Worm (Caenorhabditis elegans) whole organism, L1 larva: ENCODE measurements around the gene eng-1.

Source experiments
- blmp-1 ChIP-seq: fragments of 150-350 bp; optimal IDR thresholded peaks from 2 replicates; lab custom pipeline; 2014; ENCODE audit warnings: missing biosample characterization, missing genetic modification characterization
- ceh-82 ChIP-seq, 3 experiments: fragments of 150-350 bp in 1 of 3; sonication (generic microtip) in 2 of 3; optimal IDR thresholded peaks; 2 replicates each; lab custom pipeline; 2014 to 2017; ENCODE audit warnings: missing biosample characterization in 3 of 3, missing genetic modification characterization in 3 of 3
- ceh-90 ChIP-seq: sonication (generic microtip); optimal IDR thresholded peaks from 2 replicates; lab custom pipeline; 2016; ENCODE audit warnings: missing genetic modification characterization, missing compliant biosample characterization
- dpl-1 ChIP-seq, 3 experiments: fragments of 150-350 bp in 2 of 3; sonication (generic microtip) in 1 of 3; optimal IDR thresholded peaks; 2 replicates each; lab custom pipeline; 2014 to 2017; ENCODE audit warnings: missing biosample characterization in 3 of 3, missing genetic modification characterization in 3 of 3, missing genetic modification reagents in 3 of 3
- elt-2 ChIP-seq: sonication (generic microtip); optimal IDR thresholded peaks from 2 replicates; lab custom pipeline; 2016; ENCODE audit warnings: missing genetic modification characterization, mild to moderate bottlenecking, inconsistent platforms, missing compliant biosample characterization, missing genetic modification reagents
- elt-3 ChIP-seq, 6 experiments: fragments of 150-350 bp in 1 of 6; sonication (generic microtip); optimal IDR thresholded peaks; 2 replicates each; lab custom pipeline; 2017 to 2018; ENCODE audit warnings: missing biosample characterization in 6 of 6, missing genetic modification characterization in 6 of 6, inconsistent platforms in 1 of 6
- grh-1 ChIP-seq: fragments of 200-800 bp; sonication (Bioruptor generic); IDR thresholded peaks from 2 replicates; pipeline ENCODE4 v1.3.6; 2022; ENCODE audit warnings: missing genetic modification reagents, missing genetic modification characterization, missing compliant biosample characterization
- hpl-2 ChIP-seq: fragments of 150-350 bp; optimal IDR thresholded peaks from 2 replicates; lab custom pipeline; 2014; ENCODE audit warnings: missing biosample characterization, missing genetic modification reagents, missing genetic modification characterization
- jun-1 ChIP-seq: fragments of 150-350 bp; optimal IDR thresholded peaks from 2 replicates; lab custom pipeline; 2014; ENCODE audit warnings: missing biosample characterization, missing genetic modification reagents, missing genetic modification characterization
- sptf-1 ChIP-seq: fragments of 150-350 bp; optimal IDR thresholded peaks from 2 replicates; lab custom pipeline; 2014; ENCODE audit warnings: missing biosample characterization, missing genetic modification characterization
- zag-1 ChIP-seq: fragments of 150-350 bp; optimal IDR thresholded peaks from 2 replicates; lab custom pipeline; 2014; ENCODE audit warnings: missing biosample characterization, missing genetic modification characterization
- ztf-11 ChIP-seq, 2 experiments: sonication (generic microtip); optimal IDR thresholded peaks; 2 replicates each; lab custom pipeline; 2016 to 2017; ENCODE audit warnings: missing genetic modification characterization in 2 of 2, missing biosample characterization in 1 of 2, missing compliant biosample characterization in 1 of 2
- ztf-4 ChIP-seq: fragments of 150-350 bp; optimal IDR thresholded peaks from 2 replicates; lab custom pipeline; 2014; ENCODE audit warnings: missing biosample characterization, missing genetic modification characterization

- TF ChIP-seq zag-1 (tag; lab: Kevin White, UChicago), result no peak
- TF ChIP-seq hpl-2, result no peak
- TF ChIP-seq ztf-11 (tag; optimal IDR thresholded peaks at IDR 0.05; lab: Kevin White, UChicago), result no peak
- peak in 1 of 3 experiments; percentile 16 for TF ChIP-seq dpl-1 (GFP tag; optimal IDR thresholded peaks at IDR 0.05; lab: Kevin White, UChicago)
- no peak for TF ChIP-seq grh-1
- TF ChIP-seq jun-1 (tag; lab: Kevin White, UChicago), result no peak
- no peak for TF ChIP-seq sptf-1 (tag; lab: Kevin White, UChicago)
- no peak for TF ChIP-seq elt-3 (tag; optimal IDR thresholded peaks at IDR 0.05; lab: Kevin White, UChicago)
- no peak for TF ChIP-seq ztf-4
- no peak for TF ChIP-seq ceh-82 (tag; optimal IDR thresholded peaks at IDR 0.05; lab: Kevin White, UChicago)
- peak; percentile 96 for TF ChIP-seq blmp-1 (tag; lab: Kevin White, UChicago)
- no peak for TF ChIP-seq elt-2 (tag; lab: Kevin White, UChicago)
- TF ChIP-seq ceh-90, result no peak
Observed at ce11 chrIII:5878215-5878614, 9.9 kb upstream of the eng-1 start, which contains the start of the genes mig-21 and F01F1.2.
